Worm (Caenorhabditis elegans): ENCODE measurements around the gene sqv-1.

DNA sequence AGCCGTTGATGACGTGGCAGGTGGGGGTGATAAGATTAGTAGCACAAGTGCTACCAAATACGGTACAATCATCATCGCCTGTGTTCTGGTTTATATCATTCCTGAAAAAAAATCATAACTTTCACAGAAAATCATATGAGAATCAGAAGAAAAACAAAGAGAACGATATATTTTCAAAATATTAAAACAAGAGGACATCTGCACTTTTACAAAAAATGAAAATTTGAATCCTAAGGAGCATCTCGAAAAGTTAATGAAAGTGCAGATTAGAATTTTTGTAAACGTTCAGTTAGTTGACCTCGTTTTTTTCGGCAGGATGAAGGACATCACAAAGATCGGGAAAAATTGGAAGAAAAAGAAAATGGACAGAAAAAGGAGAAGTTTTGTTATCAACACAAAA is 48.1 kb upstream of the sqv-1 start, which contains the start of gene F35H10.10:
- no peak for TF ChIP-seq him-1 (tag; optimal IDR thresholded peaks at IDR 0.05)
- TF ChIP-seq dao-5 (tag; optimal IDR thresholded peaks at IDR 0.05): no peak
